Fruit fly (Drosophila melanogaster) whole organism, wandering third instar larva: ENCODE data around the gene RhoGAP71E.

Experiments
- CG32264 ChIP-seq: fragments of 200-800 bp; sonication (Bioruptor generic); optimal IDR thresholded peaks from 2 replicates; lab custom pipeline; 2016; ENCODE audit warnings: missing biosample characterization, missing genetic modification characterization
- Hnf4 ChIP-seq: fragments of 200-800 bp; sonication (Bioruptor generic); optimal IDR thresholded peaks from 2 replicates; lab custom pipeline; 2016; ENCODE audit warnings: missing biosample characterization, mild to moderate bottlenecking, missing genetic modification characterization
- Jra ChIP-seq: sonication (Bioruptor generic); optimal IDR thresholded peaks from 2 replicates; lab custom pipeline; 2016; ENCODE audit warnings: missing biosample characterization, missing genetic modification characterization
- Rel ChIP-seq, 2 experiments: fragments of 200-800 bp; sonication (Bioruptor generic) in 1 of 2; optimal IDR thresholded peaks; 2 replicates in 1 of 2; 3 replicates in 1 of 2; lab custom pipeline; 2016 to 2019; ENCODE audit warnings: mild to moderate bottlenecking in 2 of 2, missing biosample characterization in 2 of 2, missing genetic modification characterization in 2 of 2, moderate library complexity in 1 of 2
- Vsx2 ChIP-seq: fragments of 200-300, 225-300 bp; sonication (Bioruptor generic); optimal IDR thresholded peaks from 2 replicates; lab custom pipeline; 2018; ENCODE audit warnings: missing biosample characterization, missing genetic modification characterization; ENCODE audit not compliant: partially characterized antibody
- h ChIP-seq: fragments of 200-800 bp; sonication (Bioruptor generic); optimal IDR thresholded peaks from 3 replicates; lab custom pipeline; 2016; ENCODE audit warnings: missing biosample characterization, mild to moderate bottlenecking, missing genetic modification characterization
- jim ChIP-seq: fragments of 175-275, 200-325 bp; sonication (Bioruptor generic); optimal IDR thresholded peaks from 2 replicates; lab custom pipeline; 2016; ENCODE audit warnings: missing biosample characterization, mild to moderate bottlenecking, missing genetic modification characterization
- psq ChIP-seq: fragments of 200-800 bp; sonication (Bioruptor generic); optimal IDR thresholded peaks from 3 replicates; lab custom pipeline; 2017; ENCODE audit warnings: missing biosample characterization, mild to moderate bottlenecking, missing genetic modification characterization, moderate library complexity
- sv ChIP-seq: fragments of 200-800 bp; sonication (Bioruptor generic); optimal IDR thresholded peaks from 3 replicates; lab custom pipeline; 2016; ENCODE audit warnings: missing biosample characterization, missing genetic modification characterization

- no peak for TF ChIP-seq h (GFP tag; lab: Kevin White, UChicago)
- TF ChIP-seq Rel (GFP tag; optimal IDR thresholded peaks at IDR 0.05; lab: Kevin White, UChicago): no peak
- TF ChIP-seq Rel (tag; optimal IDR thresholded peaks at IDR 0.05; lab: Kevin White, UChicago): no peak
- TF ChIP-seq jim (GFP tag; lab: Kevin White, UChicago): no peak
- no peak for TF ChIP-seq psq
- no peak for TF ChIP-seq Vsx2 (GFP tag; lab: Kevin White, UChicago)
- TF ChIP-seq Jra: no peak
- TF ChIP-seq CG32264 (GFP tag; lab: Kevin White, UChicago): no peak
- TF ChIP-seq Hnf4 (GFP tag; lab: Kevin White, UChicago): no peak
- no peak for TF ChIP-seq sv (GFP tag; lab: Kevin White, UChicago)
Observed at dm6 chr3L:15589746-15590145, 1.1 kb downstream of the RhoGAP71E start.
